Worm (Caenorhabditis elegans) whole organism, young adult: ENCODE measurements around the gene ttr-19.

ENCODE experiments used
- chd-7 ChIP-seq: sonication (generic microtip); optimal IDR thresholded peaks from 2 replicates; lab custom pipeline; 2016; ENCODE audit warnings: mild to moderate bottlenecking, missing genetic modification characterization, moderate library complexity, missing compliant biosample characterization
- rec-8 ChIP-seq, 2 experiments: sonication (generic microtip); optimal IDR thresholded peaks; 2 replicates each; lab custom pipeline; 2016; ENCODE audit warnings: mild to moderate bottlenecking in 2 of 2, missing genetic modification characterization in 2 of 2, missing genetic modification reagents in 2 of 2, missing genotype in 2 of 2, missing biosample characterization in 1 of 2, missing compliant biosample characterization in 1 of 2, moderate library complexity in 1 of 2
- unc-130 ChIP-seq: sonication (generic microtip); optimal IDR thresholded peaks from 2 replicates; lab custom pipeline; 2016; ENCODE audit warnings: missing genetic modification reagents, missing genetic modification characterization, missing compliant biosample characterization
- ztf-28 ChIP-seq: fragments of 200-800 bp; sonication (Bioruptor generic); IDR thresholded peaks from 2 replicates; pipeline ENCODE4 v1.3.6; 2022; ENCODE audit warnings: missing genetic modification reagents, missing genetic modification characterization, missing compliant biosample characterization

DNA sequence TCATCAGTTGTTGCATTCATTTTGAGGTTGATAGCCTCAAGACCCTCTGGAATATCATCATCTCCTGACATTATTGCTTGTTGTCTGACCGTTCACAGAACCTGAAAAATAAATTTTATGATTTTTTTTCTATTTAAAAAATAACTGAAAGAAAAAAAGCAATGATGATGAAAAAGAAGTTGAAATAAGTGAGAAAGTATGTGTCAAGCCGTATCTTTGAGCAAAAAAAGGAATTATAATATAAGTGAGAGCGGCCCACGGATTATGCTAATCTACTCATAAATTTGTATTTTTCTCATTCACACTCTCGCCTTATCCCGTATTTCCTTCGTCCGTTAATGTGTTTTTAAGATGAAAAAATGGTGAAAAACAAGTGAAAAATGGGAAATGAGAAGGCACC is 43.0 kb upstream of the ttr-19 start, which contains the start of gene ric-4:
- TF ChIP-seq ztf-28 (GFP tag; lab: Robert Waterston, UW) (no peak), rec-8 (tag; optimal IDR thresholded peaks at IDR 0.05; lab: Kevin White, UChicago) (no peak), chd-7 (tag; lab: Kevin White, UChicago) (no peak), unc-130 (GFP tag; lab: Kevin White, UChicago) (no peak)
